Worm (Caenorhabditis elegans): Measurements from ENCODE around the gene srbc-60.
A peak's percentile ranks its signal among the peaks of the same experiment; 100 is the strongest.

Gene srbc-60

ce11 chrV:774875-775359 is 5.2 kb upstream of the srbc-60 start, which contains the start of gene srbc-58:
srbc-58 (plus strand) TSS chrV:774995.
- no peak for TF ChIP-seq nhr-28 (tag; optimal IDR thresholded peaks at IDR 0.05)
- TF ChIP-seq nhr-71 (tag; optimal IDR thresholded peaks at IDR 0.05): peak; percentile 34
- TF ChIP-seq lin-14 (GFP tag; optimal IDR thresholded peaks at IDR 0.05): no peak
- TF ChIP-seq nhr-77 (tag; optimal IDR thresholded peaks at IDR 0.05): no peak
- TF ChIP-seq snu-23 (GFP tag; optimal IDR thresholded peaks at IDR 0.05): peak; percentile 24
- no peak for TF ChIP-seq ceh-63 (GFP tag; optimal IDR thresholded peaks at IDR 0.05)
- peak; percentile 66 for TF ChIP-seq aly-2 (tag; optimal IDR thresholded peaks at IDR 0.05)
- peak in 1 of 2 experiments; percentile 70 for TF ChIP-seq efl-1 (optimal IDR thresholded peaks at IDR 0.05)
- TF ChIP-seq efl-1 (GFP tag; optimal IDR thresholded peaks at IDR 0.05 in 1 of 2): peak; percentile 61 to 93
- peak; percentile 72 for TF ChIP-seq nhr-85 (tag)
- TF ChIP-seq lin-13 (GFP tag; optimal IDR thresholded peaks at IDR 0.05): no peak
- TF ChIP-seq lin-35 (GFP tag; optimal IDR thresholded peaks at IDR 0.05): peak in 1 of 2 experiments; percentile 63
- TF ChIP-seq xbp-1 (tag; optimal IDR thresholded peaks at IDR 0.05): peak; percentile 5
- TF ChIP-seq lsy-2 (tag; optimal IDR thresholded peaks at IDR 0.05): peak in 1 of 2 experiments; percentile 11
- peak; percentile 5 for TF ChIP-seq swsn-7 (tag; optimal IDR thresholded peaks at IDR 0.05)
- no peak for TF ChIP-seq C34B4.2 (tag; optimal IDR thresholded peaks at IDR 0.05)
- peak; percentile 79 for TF ChIP-seq ama-1 (optimal IDR thresholded peaks at IDR 0.05)
- TF ChIP-seq mep-1 (tag; optimal IDR thresholded peaks at IDR 0.05): peak; percentile 27
- no peak for TF ChIP-seq jun-1 (tag; optimal IDR thresholded peaks at IDR 0.05)
- TF ChIP-seq dpl-1 (GFP tag; optimal IDR thresholded peaks at IDR 0.05): peak in 2 of 3 experiments; percentile 17 to 61

ce11 chrV:777285-777684 is 2.8 kb upstream of the srbc-60 start, which contains the start of gene R09E12.9:
R09E12.9 (plus strand) TSS chrV:777600.
- TF ChIP-seq zip-4 (GFP tag; optimal IDR thresholded peaks at IDR 0.05) (no peak), elt-3 (tag; optimal IDR thresholded peaks at IDR 0.05) (peak in 1 of 6 experiments; percentile 27), efl-3 (GFP tag; optimal IDR thresholded peaks at IDR 0.05) (no peak), snu-23 (GFP tag; optimal IDR thresholded peaks at IDR 0.05) (peak; percentile 63), lin-39 (tag; optimal IDR thresholded peaks at IDR 0.05) (no peak), nhr-71 (tag; optimal IDR thresholded peaks at IDR 0.05) (peak; percentile 45), nhr-11 (tag; optimal IDR thresholded peaks at IDR 0.05) (no peak), mab-9 (GFP tag; IDR thresholded peaks at IDR 0.05) (no peak), aly-2 (tag; optimal IDR thresholded peaks at IDR 0.05) (no peak), grh-1 (GFP tag; IDR thresholded peaks at IDR 0.05) (no peak), nhr-85 (tag) (peak; percentile 55), nhr-12 (tag; optimal IDR thresholded peaks at IDR 0.05) (no peak), egl-27 (tag; optimal IDR thresholded peaks at IDR 0.05) (no peak), mdl-1 (tag; optimal IDR thresholded peaks at IDR 0.05) (no peak), F16B12.6 (tag; optimal IDR thresholded peaks at IDR 0.05) (no peak), snpc-4 (tag; optimal IDR thresholded peaks at IDR 0.05) (no peak), unc-98 (GFP tag; IDR thresholded peaks at IDR 0.05) (no peak), nhr-77 (tag; optimal IDR thresholded peaks at IDR 0.05) (peak; percentile 100), pax-3 (tag; optimal IDR thresholded peaks at IDR 0.05) (no peak), ztf-11 (tag; optimal IDR thresholded peaks at IDR 0.05) (no peak), nhr-28 (tag; optimal IDR thresholded peaks at IDR 0.05) (peak; percentile 54), ceh-88 (GFP tag; IDR thresholded peaks at IDR 0.05) (no peak), blmp-1 (tag; optimal IDR thresholded peaks at IDR 0.05) (peak; percentile 36), lin-13 (GFP tag; optimal IDR thresholded peaks at IDR 0.05) (no peak), sptf-1 (tag; optimal IDR thresholded peaks at IDR 0.05) (no peak), swsn-7 (tag; optimal IDR thresholded peaks at IDR 0.05) (peak; percentile 10), egl-13 (tag; optimal IDR thresholded peaks at IDR 0.05) (no peak), hpl-2 (GFP tag; optimal IDR thresholded peaks at IDR 0.05) (no peak), ztf-4 (tag; optimal IDR thresholded peaks at IDR 0.05) (no peak), elt-2 (tag; optimal IDR thresholded peaks at IDR 0.05) (no peak), xbp-1 (tag; optimal IDR thresholded peaks at IDR 0.05) (no peak), alr-1 (tag; optimal IDR thresholded peaks at IDR 0.05; ENCODE audit: borderline replicate concordance) (no peak), unc-86 (tag; optimal IDR thresholded peaks at IDR 0.05) (no peak), ama-1 (optimal IDR thresholded peaks at IDR 0.05) (no peak), nhr-47 (tag; optimal IDR thresholded peaks at IDR 0.05) (no peak), nhr-90 (tag; optimal IDR thresholded peaks at IDR 0.05; ENCODE audit: poor library complexity) (peak; percentile 29), ceh-90 (tag; optimal IDR thresholded peaks at IDR 0.05) (no peak), fkh-10 (GFP tag; optimal IDR thresholded peaks at IDR 0.05) (no peak), vab-15 (tag; optimal IDR thresholded peaks at IDR 0.05) (no peak), fkh-8 (tag; optimal IDR thresholded peaks at IDR 0.05) (no peak), C16A3.4 (tag; optimal IDR thresholded peaks at IDR 0.05) (no peak)

Data from whole organism, L1 larva.